Worm (Caenorhabditis elegans) whole organism, L3 larva: ENCODE data around the gene str-131.

Experiments used
- R02D3.7 ChIP-seq: fragments of 150-350 bp; optimal IDR thresholded peaks from 2 replicates; lab custom pipeline; 2014; ENCODE audit warnings: missing biosample characterization, missing genetic modification characterization
- ZK546.5 ChIP-seq: sonication (generic microtip); optimal IDR thresholded peaks from 2 replicates; lab custom pipeline; 2017; ENCODE audit warnings: missing biosample characterization, missing genetic modification characterization
- aly-2 ChIP-seq: fragments of 150-350 bp; optimal IDR thresholded peaks from 2 replicates; lab custom pipeline; 2014; ENCODE audit warnings: missing biosample characterization, missing genetic modification characterization
- ama-1 ChIP-seq: fragments of 150-350 bp; optimal IDR thresholded peaks from 2 replicates; lab custom pipeline; 2018
- ceh-82 ChIP-seq: fragments of 150-350 bp; optimal IDR thresholded peaks from 2 replicates; lab custom pipeline; 2014; ENCODE audit warnings: missing biosample characterization, missing genetic modification characterization
- ceh-9 ChIP-seq: sonication (generic microtip); optimal IDR thresholded peaks from 2 replicates; lab custom pipeline; 2018; ENCODE audit warnings: missing biosample characterization, missing genetic modification characterization
- egl-5 ChIP-seq: fragments of 150-350 bp; optimal IDR thresholded peaks from 2 replicates; lab custom pipeline; 2017; ENCODE audit warnings: missing biosample characterization, missing genetic modification reagents, missing genetic modification characterization, inconsistent platforms
- elt-2 ChIP-seq: sonication (generic microtip); optimal IDR thresholded peaks from 2 replicates; lab custom pipeline; 2016; ENCODE audit warnings: missing genetic modification reagents, mild to moderate bottlenecking, missing genetic modification characterization, missing compliant biosample characterization
- elt-3 ChIP-seq, 3 experiments: fragments of 150-350 bp in 1 of 3; sonication (generic microtip) in 2 of 3; optimal IDR thresholded peaks; 2 replicates in 2 of 3; 4 replicates in 1 of 3; lab custom pipeline; 2014 to 2017; ENCODE audit warnings: missing biosample characterization in 3 of 3, missing genetic modification characterization in 3 of 3
- eor-1 ChIP-seq, 2 experiments: fragments of 150-350 bp; optimal IDR thresholded peaks; 2 replicates each; lab custom pipeline; 2014 to 2018; ENCODE audit warnings: missing biosample characterization in 2 of 2, missing genetic modification characterization in 2 of 2
- fkh-10 ChIP-seq: sonication (generic microtip); optimal IDR thresholded peaks from 2 replicates; lab custom pipeline; 2017; ENCODE audit warnings: missing biosample characterization, missing genetic modification reagents, missing genetic modification characterization
- fos-1 ChIP-seq: fragments of 150-350 bp; optimal IDR thresholded peaks from 2 replicates; lab custom pipeline; 2014; ENCODE audit warnings: missing biosample characterization, missing genetic modification characterization
- hmg-11 ChIP-seq: sonication (generic microtip); optimal IDR thresholded peaks from 2 replicates; lab custom pipeline; 2016; ENCODE audit warnings: missing genetic modification characterization, missing compliant biosample characterization
- jun-1 ChIP-seq: fragments of 150-350 bp; optimal IDR thresholded peaks from 2 replicates; lab custom pipeline; 2014; ENCODE audit warnings: missing biosample characterization, missing genetic modification reagents, missing genetic modification characterization
- lin-15B ChIP-seq: fragments of 150-350 bp; optimal IDR thresholded peaks from 2 replicates; lab custom pipeline; 2014; ENCODE audit warnings: missing biosample characterization, missing genetic modification characterization
- lin-39 ChIP-seq: fragments of 150-350 bp; optimal IDR thresholded peaks from 2 replicates; lab custom pipeline; 2018; ENCODE audit warnings: missing biosample characterization, missing genetic modification reagents, missing genetic modification characterization
- lsy-12 ChIP-seq: sonication (generic microtip); optimal IDR thresholded peaks from 2 replicates; lab custom pipeline; 2016; ENCODE audit warnings: mild to moderate bottlenecking, missing genetic modification characterization, missing compliant biosample characterization
- mdl-1 ChIP-seq: fragments of 150-350 bp; optimal IDR thresholded peaks from 2 replicates; lab custom pipeline; 2014; ENCODE audit warnings: missing biosample characterization, missing genetic modification characterization
- mml-1 ChIP-seq: fragments of 150-350 bp; sonication (generic microtip); optimal IDR thresholded peaks from 3 replicates; lab custom pipeline; 2014; ENCODE audit warnings: missing biosample characterization, missing genetic modification characterization
- nfya-1 ChIP-seq: sonication (generic microtip); optimal IDR thresholded peaks from 2 replicates; lab custom pipeline; 2017; ENCODE audit warnings: missing genetic modification characterization, mild to moderate bottlenecking, missing compliant biosample characterization, antibody characterized with exemption, moderate library complexity; ENCODE audit not compliant: insufficient read depth
- nhr-11 ChIP-seq: fragments of 150-350 bp; optimal IDR thresholded peaks from 2 replicates; lab custom pipeline; 2014; ENCODE audit warnings: missing biosample characterization, missing genetic modification characterization
- nhr-12 ChIP-seq: fragments of 150-350 bp; optimal IDR thresholded peaks from 2 replicates; lab custom pipeline; 2014; ENCODE audit warnings: missing biosample characterization, missing genetic modification characterization
- nhr-237 ChIP-seq: fragments of 150-350 bp; optimal IDR thresholded peaks from 2 replicates; lab custom pipeline; 2014; ENCODE audit warnings: missing biosample characterization, missing genetic modification characterization
- nhr-28 ChIP-seq: fragments of 150-350 bp; optimal IDR thresholded peaks from 2 replicates; lab custom pipeline; 2014; ENCODE audit warnings: missing biosample characterization, missing genetic modification characterization
- nhr-43 ChIP-seq: sonication (generic microtip); optimal IDR thresholded peaks from 2 replicates; lab custom pipeline; 2016; ENCODE audit warnings: mild to moderate bottlenecking, missing genetic modification characterization, missing compliant biosample characterization; ENCODE audit not compliant: poor library complexity, severe bottlenecking
- nhr-67 ChIP-seq: fragments of 150-350 bp; optimal IDR thresholded peaks from 2 replicates; lab custom pipeline; 2014; ENCODE audit warnings: missing biosample characterization, missing genetic modification characterization
- nhr-76 ChIP-seq: fragments of 150-350 bp; sonication (generic microtip); optimal IDR thresholded peaks from 5 replicates; lab custom pipeline; 2014; ENCODE audit warnings: missing biosample characterization, missing genetic modification characterization
- nhr-77 ChIP-seq: fragments of 150-350 bp; optimal IDR thresholded peaks from 2 replicates; lab custom pipeline; 2014; ENCODE audit warnings: missing biosample characterization, missing genetic modification characterization
- pha-4 ChIP-seq: fragments of 150-350 bp; optimal IDR thresholded peaks from 2 replicates; lab custom pipeline; 2014; ENCODE audit warnings: missing biosample characterization, missing genetic modification reagents, missing genetic modification characterization
- sea-2 ChIP-seq: fragments of 150-350 bp; sonication (generic microtip); optimal IDR thresholded peaks from 4 replicates; lab custom pipeline; 2014; ENCODE audit warnings: missing biosample characterization, missing genetic modification reagents, missing genetic modification characterization
- skn-1 ChIP-seq: fragments of 150-350 bp; optimal IDR thresholded peaks from 2 replicates; lab custom pipeline; 2014; ENCODE audit warnings: missing biosample characterization, missing genetic modification characterization
- unc-39 ChIP-seq: sonication (generic microtip); optimal IDR thresholded peaks from 4 replicates; lab custom pipeline; 2017; ENCODE audit warnings: missing biosample characterization, missing genetic modification characterization
- zag-1 ChIP-seq: fragments of 150-350 bp; optimal IDR thresholded peaks from 2 replicates; lab custom pipeline; 2014; ENCODE audit warnings: missing biosample characterization, missing genetic modification characterization
- ztf-4 ChIP-seq: fragments of 150-350 bp; optimal IDR thresholded peaks from 2 replicates; lab custom pipeline; 2014; ENCODE audit warnings: missing biosample characterization, missing genetic modification characterization

Gene str-131

ce11 chrV:8055170-8055569 lies 26.3 kb downstream of the str-131 start:
- TF ChIP-seq zag-1 = no peak
- no peak for TF ChIP-seq fkh-10 (GFP tag; lab: Kevin White, UChicago)
- TF ChIP-seq elt-2 = no peak
- TF ChIP-seq ama-1 = no peak

- TF ChIP-seq egl-5 (tag; lab: Kevin White, UChicago) = no peak
- no peak for TF ChIP-seq nhr-11 (tag; lab: Kevin White, UChicago)
- TF ChIP-seq nhr-12 = no peak
These were observed 27.3 kb downstream of the str-131 start, which contains the start of gene ZC513.2 for ce11 chrV:8054130-8054529. Gene ZC513.2, plus strand, starts transcription at chrV:8054430.

ce11 chrV:8051851-8052250 lies 29.6 kb downstream of the str-131 start, which contains the start of gene sth-1:
Gene sth-1, plus strand, starts transcription at chrV:8052151.
- TF ChIP-seq mml-1 (tag; lab: Kevin White, UChicago) (no peak), R02D3.7 (no peak), pha-4 (tag; lab: Kevin White, UChicago) (no peak), lsy-12 (tag; lab: Kevin White, UChicago) (no peak), nhr-77 (tag; lab: Kevin White, UChicago) (no peak), unc-39 (no peak), ztf-4 (no peak), zag-1 (no peak), nfya-1 (no peak), ceh-82 (no peak), ama-1 (no peak), nhr-28 (no peak), ceh-9 (no peak), lin-15B (tag; lab: Kevin White, UChicago) (no peak), hmg-11 (tag; lab: Kevin White, UChicago) (no peak), ZK546.5 (tag; lab: Kevin White, UChicago) (no peak)

- TF ChIP-seq jun-1 (tag; lab: Kevin White, UChicago) (no peak), eor-1 (tag; optimal IDR thresholded peaks at IDR 0.05; lab: Kevin White, UChicago) (no peak), nhr-43 (tag; lab: Kevin White, UChicago) (no peak), mdl-1 (tag; lab: Kevin White, UChicago) (no peak)
These were observed 30.7 kb downstream of the str-131 start, which contains the start of gene col-43 for ce11 chrV:8050811-8051210. Gene col-43, minus strand, starts transcription at chrV:8050911.

- TF ChIP-seq ceh-9 (no peak), elt-3 (tag; optimal IDR thresholded peaks at IDR 0.05; lab: Kevin White, UChicago) (no peak), nhr-11 (tag; lab: Kevin White, UChicago) (no peak), sea-2 (GFP tag; lab: Kevin White, UChicago) (no peak), nhr-12 (no peak), zag-1 (no peak), R02D3.7 (no peak), ztf-4 (no peak), fos-1 (tag; lab: Kevin White, UChicago) (no peak), lin-39 (tag; lab: Kevin White, UChicago) (no peak)
These were observed 31.3 kb downstream of the str-131 start for ce11 chrV:8050059-8050677.

- TF ChIP-seq nhr-76 (no peak), elt-2 (no peak), lsy-12 (tag; lab: Kevin White, UChicago) (no peak), jun-1 (tag; lab: Kevin White, UChicago) (no peak), aly-2 (tag; lab: Kevin White, UChicago) (no peak), nhr-11 (tag; lab: Kevin White, UChicago) (no peak), fkh-10 (GFP tag; lab: Kevin White, UChicago) (no peak), mml-1 (tag; lab: Kevin White, UChicago) (no peak), ceh-9 (no peak), lin-39 (tag; lab: Kevin White, UChicago) (no peak), skn-1 (tag; lab: Kevin White, UChicago) (no peak), nhr-237 (tag; lab: Kevin White, UChicago) (no peak), nhr-67 (no peak), mdl-1 (tag; lab: Kevin White, UChicago) (no peak)
These were observed 34.8 kb downstream of the str-131 start, which contains the start of gene ZC513.3 for ce11 chrV:8046706-8047105. Gene ZC513.3, plus strand, starts transcription at chrV:8047006.
